Fruit fly (Drosophila melanogaster): ENCODE results near the gene MED17.

The MED17 gene

DNA sequence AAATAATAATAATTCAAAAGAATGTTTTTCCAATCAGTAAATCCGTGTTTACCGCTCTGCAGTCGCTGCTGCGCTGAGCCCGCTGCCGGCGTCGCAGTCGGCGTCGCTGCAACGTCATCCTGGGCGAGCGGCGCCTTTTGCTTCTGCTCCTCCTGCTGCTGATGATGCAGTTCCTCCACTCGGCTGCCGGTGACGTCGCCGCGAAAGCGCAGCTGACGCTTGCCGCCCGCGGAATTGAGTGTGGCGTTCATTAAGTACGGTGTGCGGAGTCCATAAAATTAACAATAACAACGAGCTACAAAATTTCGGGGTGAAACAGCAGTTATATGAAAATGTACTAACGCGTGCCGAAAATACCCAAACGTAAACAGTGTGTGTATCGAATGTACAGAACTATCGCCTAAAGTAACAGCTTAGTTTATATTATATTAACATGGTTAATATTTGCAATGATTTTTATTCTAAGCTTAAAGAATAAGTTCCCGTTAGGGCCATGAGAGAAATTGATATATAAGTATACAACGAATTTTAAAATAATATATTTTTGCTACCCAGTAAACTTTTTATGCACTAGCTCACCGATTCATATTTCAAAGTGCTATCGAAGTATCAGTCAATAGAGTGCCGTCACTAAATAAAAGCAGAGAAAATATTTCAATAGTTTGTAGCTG is 24.7 kb upstream of the MED17 start, which contains the start of the genes CG7218 and Cbp20 (continued):
- TF ChIP-seq Dad (GFP tag; optimal IDR thresholded peaks at IDR 0.05) (peak; percentile 16), CG5953 (GFP tag; IDR thresholded peaks at IDR 0.05) (0 out of 2 replicates have a peak, but pooled peaks have one; percentile 23), fd64A (GFP tag; optimal IDR thresholded peaks at IDR 0.05) (no peak), CG1792 (GFP tag; optimal IDR thresholded peaks at IDR 0.05) (no peak), nom (GFP tag; optimal IDR thresholded peaks at IDR 0.05) (no peak), sug (tag; optimal IDR thresholded peaks at IDR 0.05) (peak; percentile 76), CG34376 (GFP tag; optimal IDR thresholded peaks at IDR 0.05) (peak; percentile 67), CG18619 (GFP tag; optimal IDR thresholded peaks at IDR 0.05) (peak; percentile 50), CrebB (tag; optimal IDR thresholded peaks at IDR 0.05) (peak; percentile 3), CG1647 (GFP tag; optimal IDR thresholded peaks at IDR 0.05) (peak; percentile 34), trem (tag; optimal IDR thresholded peaks at IDR 0.05) (peak; percentile 83), CG9215 (GFP tag; IDR thresholded peaks at IDR 0.05) (peak; percentile 79), cwo (GFP tag; optimal IDR thresholded peaks at IDR 0.05) (peak; percentile 49), CG3726 (GFP tag; IDR thresholded peaks at IDR 0.05) (no peak), CG16779 (GFP tag; IDR thresholded peaks at IDR 0.05) (peak; percentile 73), hth (optimal IDR thresholded peaks at IDR 0.05) (no peak), cas (GFP tag; IDR thresholded peaks at IDR 0.05) (peak; percentile 41; the same call in 1 of the 2 replicates), abd-A (tag; optimal IDR thresholded peaks at IDR 0.05) (peak; percentile 60), grn (GFP tag; optimal IDR thresholded peaks at IDR 0.05) (no peak), Aef1 (GFP tag; IDR thresholded peaks at IDR 0.05) (peak; percentile 69; the same call in 2 of the 3 replicates), CG12155 (GFP tag; optimal IDR thresholded peaks at IDR 0.05) (peak; percentile 81), ab (GFP tag; optimal IDR thresholded peaks at IDR 0.05) (no peak), HLH3B (GFP tag; IDR thresholded peaks at IDR 0.05) (peak; percentile 68), CG14014 (GFP tag; IDR thresholded peaks at IDR 0.05) (peak; percentile 83), usp (GFP tag; optimal IDR thresholded peaks at IDR 0.05) (no peak), Sin3A (optimal IDR thresholded peaks at IDR 0.05) (peak; percentile 38), CG8388 (GFP tag; optimal IDR thresholded peaks at IDR 0.05) (peak; percentile 43), Hr51 (GFP tag; optimal IDR thresholded peaks at IDR 0.05) (peak; percentile 26 to 58), tup (GFP tag; optimal IDR thresholded peaks at IDR 0.05) (peak; percentile 43), fd3F (GFP tag; optimal IDR thresholded peaks at IDR 0.05) (peak; percentile 74), CG2889 (GFP tag; IDR thresholded peaks at IDR 0.05) (peak; percentile 73), CG10147 (GFP tag; optimal IDR thresholded peaks at IDR 0.05) (peak; percentile 56), caup (GFP tag; optimal IDR thresholded peaks at IDR 0.05; ENCODE audit: severe bottlenecking) (peak; percentile 63), kni (GFP tag; optimal IDR thresholded peaks at IDR 0.05) (peak; percentile 19), CG3838 (GFP tag; optimal IDR thresholded peaks at IDR 0.05) (peak; percentile 11), slou (GFP tag; optimal IDR thresholded peaks at IDR 0.05) (peak; percentile 44), Trl (optimal IDR thresholded peaks at IDR 0.05) (no peak), Trl (GFP tag; optimal IDR thresholded peaks at IDR 0.05) (peak; percentile 58), klu (GFP tag; IDR thresholded peaks at IDR 0.05) (0 out of 2 replicates have a peak, but pooled peaks have one; percentile 25), sna (GFP tag; IDR thresholded peaks at IDR 0.05; ENCODE audit: partially characterized antibody) (peak; percentile 89), trh (GFP tag; optimal IDR thresholded peaks at IDR 0.05) (no peak), Eip74EF (GFP tag; optimal IDR thresholded peaks at IDR 0.05) (no peak), Dip3 (GFP tag; optimal IDR thresholded peaks at IDR 0.05) (peak; percentile 60), Antp (GFP tag; optimal IDR thresholded peaks at IDR 0.05) (peak; percentile 62), CG9932 (GFP tag; IDR thresholded peaks at IDR 0.05) (peak; percentile 95), yki (optimal IDR thresholded peaks at IDR 0.05) (no peak), fru (optimal IDR thresholded peaks at IDR 0.05) (no peak), Nf-YC (tag; optimal IDR thresholded peaks at IDR 0.05) (peak; percentile 68), Blimp-1 (GFP tag; optimal IDR thresholded peaks at IDR 0.05) (peak; percentile 54), br (optimal IDR thresholded peaks at IDR 0.05) (no peak), chm (GFP tag; IDR thresholded peaks at IDR 0.05) (peak; percentile 58; the same call in 1 of the 2 replicates)
